Worm (Caenorhabditis elegans): Measurements from ENCODE around the gene T01D1.8.

The T01D1.8 gene

ce11 chrII:162182-162581, 24.4 kb upstream of the T01D1.8 start, which contains the start of gene etr-1:
Gene etr-1, plus strand, starts transcription at chrII:162374.
- 0 out of 2 replicates have a peak, but pooled peaks have one; percentile 21 for TF ChIP-seq nfyb-1 (GFP tag; IDR thresholded peaks at IDR 0.05)
- TF ChIP-seq unc-130 (GFP tag; optimal IDR thresholded peaks at IDR 0.05) = no peak
- TF ChIP-seq cebp-1 (GFP tag; IDR thresholded peaks at IDR 0.05) = no peak
- peak; percentile 31 for TF ChIP-seq cebp-1 (tag; optimal IDR thresholded peaks at IDR 0.05)
- TF ChIP-seq tbp1 (GFP tag; optimal IDR thresholded peaks at IDR 0.05) = peak; percentile 9
- TF ChIP-seq hmg-1.2 (GFP tag; IDR thresholded peaks at IDR 0.05) = 0 out of 2 replicates have a peak, but pooled peaks have one; percentile 7
- no peak for TF ChIP-seq mxl-1 (tag; optimal IDR thresholded peaks at IDR 0.05)
- TF ChIP-seq ztf-3 (GFP tag; optimal IDR thresholded peaks at IDR 0.05) = no peak
- TF ChIP-seq dox-1 (GFP tag; IDR thresholded peaks at IDR 0.05) = peak; percentile 83
- peak; percentile 50 for TF ChIP-seq attf-5 (GFP tag; optimal IDR thresholded peaks at IDR 0.05)
- peak; percentile 99 for TF ChIP-seq nhr-80 (tag; optimal IDR thresholded peaks at IDR 0.05)
- peak; percentile 25; the same call in 1 of the 2 replicates for TF ChIP-seq mcd-1 (GFP tag; IDR thresholded peaks at IDR 0.05)
- peak; percentile 60 for TF ChIP-seq nhr-90 (tag; optimal IDR thresholded peaks at IDR 0.05)
- peak; percentile 19 for TF ChIP-seq lin-40 (tag; optimal IDR thresholded peaks at IDR 0.05)
- TF ChIP-seq egl-44 (GFP tag; IDR thresholded peaks at IDR 0.05) = peak; percentile 59; the same call in 1 of the 2 replicates
- no peak for TF ChIP-seq D2030.7 (GFP tag; IDR thresholded peaks at IDR 0.05)
- no peak for TF ChIP-seq ekl-4 (GFP tag; IDR thresholded peaks at IDR 0.05)
- peak; percentile 83 for TF ChIP-seq ets-4 (GFP tag; optimal IDR thresholded peaks at IDR 0.05)

ce11 chrII:163229-163628, 23.3 kb upstream of the T01D1.8 start:
- TF ChIP-seq ztf-25 (GFP tag; IDR thresholded peaks at IDR 0.05) = no peak
- TF ChIP-seq gei-17 (GFP tag; optimal IDR thresholded peaks at IDR 0.05) = no peak
- no peak for TF ChIP-seq attf-6 (GFP tag; IDR thresholded peaks at IDR 0.05)
- no peak for TF ChIP-seq hlh-12 (tag; optimal IDR thresholded peaks at IDR 0.05)
- no peak for TF ChIP-seq akir-1 (GFP tag; optimal IDR thresholded peaks at IDR 0.05)
- TF ChIP-seq K12H6.12 (tag; optimal IDR thresholded peaks at IDR 0.05) = no peak
- no peak for TF ChIP-seq aptf-2 (GFP tag; conservative IDR thresholded peaks at IDR 0.05)
- TF ChIP-seq F57A8.1 (GFP tag; optimal IDR thresholded peaks at IDR 0.05) = no peak
- TF ChIP-seq lin-54 (GFP tag; optimal IDR thresholded peaks at IDR 0.05) = no peak
- TF ChIP-seq atf-7 (tag; optimal IDR thresholded peaks at IDR 0.05) = no peak
- TF ChIP-seq lin-26 (GFP tag; IDR thresholded peaks at IDR 0.05) = no peak
- no peak for TF ChIP-seq snpc-4 (GFP tag; optimal IDR thresholded peaks at IDR 0.05)
- TF ChIP-seq snpc-4 (tag; optimal IDR thresholded peaks at IDR 0.05) = no peak
- no peak for TF ChIP-seq nfya-1 (tag; optimal IDR thresholded peaks at IDR 0.05; ENCODE audit: borderline replicate concordance, insufficient read depth)
- no peak for TF ChIP-seq mcd-1 (GFP tag; IDR thresholded peaks at IDR 0.05)
- TF ChIP-seq lag-1 (GFP tag; IDR thresholded peaks at IDR 0.05) = no peak
- no peak for TF ChIP-seq ekl-4 (GFP tag; IDR thresholded peaks at IDR 0.05)
- TF ChIP-seq snpc-3.4 (tag; optimal IDR thresholded peaks at IDR 0.05) = no peak
- TF ChIP-seq nhr-80 (tag; optimal IDR thresholded peaks at IDR 0.05) = no peak
- no peak for TF ChIP-seq F10E7.11 (tag; optimal IDR thresholded peaks at IDR 0.05)

- no peak for TF ChIP-seq ets-4 (GFP tag; optimal IDR thresholded peaks at IDR 0.05)
- TF ChIP-seq rcor-1 (GFP tag; IDR thresholded peaks at IDR 0.05) = no peak
- no peak for TF ChIP-seq snpc-1.1 (tag; optimal IDR thresholded peaks at IDR 0.05; ENCODE audit: insufficient read depth)
- no peak for TF ChIP-seq mel-28 (tag; optimal IDR thresholded peaks at IDR 0.05; ENCODE audit: borderline replicate concordance)
- TF ChIP-seq attf-6 (GFP tag; IDR thresholded peaks at IDR 0.05) = no peak
- no peak for TF ChIP-seq snpc-1.3 (tag; optimal IDR thresholded peaks at IDR 0.05; ENCODE audit: insufficient read depth)
- TF ChIP-seq tlf-1 (GFP tag; optimal IDR thresholded peaks at IDR 0.05) = no peak
- TF ChIP-seq ccch-3 (GFP tag; optimal IDR thresholded peaks at IDR 0.05) = no peak
- TF ChIP-seq hrde-1 (tag; optimal IDR thresholded peaks at IDR 0.05; ENCODE audit: borderline replicate concordance) = no peak
- no peak for TF ChIP-seq B0035.1 (tag; optimal IDR thresholded peaks at IDR 0.05)
- no peak for TF ChIP-seq pha-4 (tag; optimal IDR thresholded peaks at IDR 0.05)
- TF ChIP-seq lsl-1 (GFP tag; optimal IDR thresholded peaks at IDR 0.05) = no peak
- TF ChIP-seq ceh-27 (GFP tag; optimal IDR thresholded peaks at IDR 0.05) = no peak
- TF ChIP-seq madf-6 (GFP tag; IDR thresholded peaks at IDR 0.05) = no peak
These were observed 12.9 kb upstream of the T01D1.8 start, which contains the start of gene T01D1.7 for ce11 chrII:173679-174078. Gene T01D1.7, minus strand, starts transcription at chrII:173779.
